Fruit fly (Drosophila melanogaster): ENCODE data around the gene eIF3f1.
A peak's percentile ranks its signal among the peaks of the same experiment; 100 is the strongest.

The eIF3f1 gene

DNA sequence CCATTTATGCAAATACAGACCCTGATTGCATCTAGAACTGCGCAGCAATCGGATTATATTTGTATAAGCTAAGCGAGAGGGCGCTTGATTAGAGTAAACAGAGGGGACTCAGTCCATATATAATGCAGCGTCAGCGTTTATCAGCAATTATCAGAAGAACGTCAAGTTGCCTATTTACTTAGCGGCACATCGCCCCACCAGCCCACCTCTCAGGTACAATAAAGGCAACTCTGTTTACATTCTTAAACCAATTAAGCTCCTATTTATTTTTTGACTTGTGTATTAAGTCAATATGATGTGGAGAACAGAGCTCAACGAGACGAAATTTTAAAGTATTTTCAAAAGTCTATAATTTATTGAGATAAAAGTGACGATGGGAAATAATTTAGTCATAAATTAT, 49.0 kb downstream of the eIF3f1 start (continued):
- no peak for TF ChIP-seq ftz-f1 (GFP tag; optimal IDR thresholded peaks at IDR 0.05)
- TF ChIP-seq CG9215 (GFP tag; IDR thresholded peaks at IDR 0.05) = no peak
- TF ChIP-seq CG10462 (GFP tag; optimal IDR thresholded peaks at IDR 0.05) = no peak
- TF ChIP-seq CG34422 (GFP tag; IDR thresholded peaks at IDR 0.05) = peak; percentile 52; the same call in 1 of the 3 replicates
- TF ChIP-seq CG6854 (GFP tag; optimal IDR thresholded peaks at IDR 0.05) = peak; percentile 78
- TF ChIP-seq sug (tag; optimal IDR thresholded peaks at IDR 0.05) = no peak
- peak; percentile 50 for TF ChIP-seq Ptx1 (GFP tag; IDR thresholded peaks at IDR 0.05)
- TF ChIP-seq CG13775 (GFP tag; optimal IDR thresholded peaks at IDR 0.05) = no peak
- TF ChIP-seq tna (GFP tag; IDR thresholded peaks at IDR 0.05; ENCODE audit: partially characterized antibody) = no peak
- TF ChIP-seq CG9437 (GFP tag; optimal IDR thresholded peaks at IDR 0.05) = no peak
- TF ChIP-seq mld (GFP tag; IDR thresholded peaks at IDR 0.05; ENCODE audit: partially characterized antibody) = no peak
- TF ChIP-seq pan (optimal IDR thresholded peaks at IDR 0.05) = no peak
- TF ChIP-seq pan (GFP tag; optimal IDR thresholded peaks at IDR 0.05 in 1 of 2, IDR thresholded peaks at IDR 0.05 in 1 of 2) = peak in 1 of 2 experiments; percentile 68
- TF ChIP-seq CG30431 (GFP tag; optimal IDR thresholded peaks at IDR 0.05) = no peak
- TF ChIP-seq Pdp1 (GFP tag; optimal IDR thresholded peaks at IDR 0.05) = peak; percentile 21 to 65
- TF ChIP-seq Fer1 (GFP tag; optimal IDR thresholded peaks at IDR 0.05) = peak; percentile 90
- TF ChIP-seq CG14014 (GFP tag; IDR thresholded peaks at IDR 0.05) = peak; percentile 63; the same call in 1 of the 2 replicates
- peak; percentile 65 for TF ChIP-seq CG17802 (tag; optimal IDR thresholded peaks at IDR 0.05)
- TF ChIP-seq CG42726 (GFP tag; IDR thresholded peaks at IDR 0.05; ENCODE audit: partially characterized antibody) = no peak
- TF ChIP-seq Deaf1 (tag; optimal IDR thresholded peaks at IDR 0.05) = no peak
- peak; percentile 93 for TF ChIP-seq CG17359 (tag; optimal IDR thresholded peaks at IDR 0.05)
- no peak for TF ChIP-seq h (optimal IDR thresholded peaks at IDR 0.05)
- peak; percentile 14 for TF ChIP-seq CG15479 (GFP tag; optimal IDR thresholded peaks at IDR 0.05)
- TF ChIP-seq CG32767 (GFP tag; IDR thresholded peaks at IDR 0.05) = no peak
- TF ChIP-seq tx (GFP tag; optimal IDR thresholded peaks at IDR 0.05) = no peak
- peak; percentile 73 for TF ChIP-seq trem (tag; optimal IDR thresholded peaks at IDR 0.05)
- TF ChIP-seq ham (GFP tag; IDR thresholded peaks at IDR 0.05) = no peak
- peak; percentile 84 for TF ChIP-seq sim (GFP tag; IDR thresholded peaks at IDR 0.05)
- TF ChIP-seq Hr51 (GFP tag; optimal IDR thresholded peaks at IDR 0.05) = no peak
- TF ChIP-seq oc (tag; optimal IDR thresholded peaks at IDR 0.05) = no peak
- TF ChIP-seq CG30020 (tag; optimal IDR thresholded peaks at IDR 0.05) = peak; percentile 24
- peak; percentile 15 for TF ChIP-seq sima (GFP tag; optimal IDR thresholded peaks at IDR 0.05)
- TF ChIP-seq aop (GFP tag; IDR thresholded peaks at IDR 0.05) = no peak
- no peak for TF ChIP-seq HLH54F (GFP tag; optimal IDR thresholded peaks at IDR 0.05)
- TF ChIP-seq CG32772 (GFP tag; IDR thresholded peaks at IDR 0.05) = peak; percentile 45; the same call in 1 of the 2 replicates
- TF ChIP-seq gsb (GFP tag; IDR thresholded peaks at IDR 0.05) = peak; percentile 61
- TF ChIP-seq CG15514 (GFP tag; optimal IDR thresholded peaks at IDR 0.05) = peak; percentile 80
- peak; percentile 42 for TF ChIP-seq CG9797 (GFP tag; optimal IDR thresholded peaks at IDR 0.05)
- TF ChIP-seq zen (tag; optimal IDR thresholded peaks at IDR 0.05) = peak; percentile 40
- TF ChIP-seq CG7839 (tag; optimal IDR thresholded peaks at IDR 0.05) = peak; percentile 52
- peak; percentile 50 for TF ChIP-seq Med (GFP tag)
- TF ChIP-seq gem (tag; optimal IDR thresholded peaks at IDR 0.05) = peak; percentile 85
- peak; percentile 74 for TF ChIP-seq CG17829 (tag; optimal IDR thresholded peaks at IDR 0.05)
- TF ChIP-seq Taf1 (GFP tag; IDR thresholded peaks at IDR 0.05) = no peak
- peak; percentile 91 for TF ChIP-seq CG2875 (GFP tag; optimal IDR thresholded peaks at IDR 0.05)
- TF ChIP-seq CG17328 (GFP tag; IDR thresholded peaks at IDR 0.05) = no peak
- TF ChIP-seq NFAT (GFP tag; IDR thresholded peaks at IDR 0.05) = 0 out of 2 replicates have a peak, but pooled peaks have one; percentile 12
- peak; percentile 74 for TF ChIP-seq CG10959 (GFP tag; IDR thresholded peaks at IDR 0.05)
- no peak for TF ChIP-seq CG2129 (GFP tag; IDR thresholded peaks at IDR 0.05; ENCODE audit: partially characterized antibody)
- no peak for TF ChIP-seq ewg (GFP tag; optimal IDR thresholded peaks at IDR 0.05)
- no peak for TF ChIP-seq Stat92E (GFP tag; optimal IDR thresholded peaks at IDR 0.05)

All from whole organism, embryonic.